Worm (Caenorhabditis elegans): Measurements from ENCODE around the gene str-171.

Gene str-171

ce11 chrV:15156504-15156903 is 24.2 kb upstream of the str-171 start (continued):
- TF ChIP-seq ccch-3 (GFP tag; optimal IDR thresholded peaks at IDR 0.05): no peak
- TF ChIP-seq nhr-179 (tag; optimal IDR thresholded peaks at IDR 0.05): no peak
- no peak for TF ChIP-seq madf-3 (GFP tag; IDR thresholded peaks at IDR 0.05)
- TF ChIP-seq lin-54 (GFP tag; optimal IDR thresholded peaks at IDR 0.05): no peak
- TF ChIP-seq K11D2.4 (GFP tag; IDR thresholded peaks at IDR 0.05): no peak
- TF ChIP-seq mel-28 (tag; optimal IDR thresholded peaks at IDR 0.05; ENCODE audit: borderline replicate concordance): no peak
- no peak for TF ChIP-seq Y56A3A.18 (GFP tag; IDR thresholded peaks at IDR 0.05)
- no peak for TF ChIP-seq ceh-79 (tag; optimal IDR thresholded peaks at IDR 0.05)
- TF ChIP-seq lin-35 (GFP tag; optimal IDR thresholded peaks at IDR 0.05): no peak
- TF ChIP-seq C06A6.2 (GFP tag; conservative IDR thresholded peaks at IDR 0.05): no peak
- TF ChIP-seq die-1 (tag; optimal IDR thresholded peaks at IDR 0.05): peak; percentile 41
- no peak for TF ChIP-seq ceh-40 (GFP tag; IDR thresholded peaks at IDR 0.05)
- TF ChIP-seq gei-17 (GFP tag; optimal IDR thresholded peaks at IDR 0.05): no peak
- no peak for TF ChIP-seq F57C9.4 (tag; optimal IDR thresholded peaks at IDR 0.05)
- no peak for TF ChIP-seq ztf-18 (tag; optimal IDR thresholded peaks at IDR 0.05)
- TF ChIP-seq B0019.2 (GFP tag; conservative IDR thresholded peaks at IDR 0.05): no peak
- TF ChIP-seq Y79H2A.3 (GFP tag; conservative IDR thresholded peaks at IDR 0.05): no peak
- no peak for TF ChIP-seq bed-1 (GFP tag; IDR thresholded peaks at IDR 0.05)
- TF ChIP-seq rec-8 (tag; optimal IDR thresholded peaks at IDR 0.05): no peak
- TF ChIP-seq dpff-1 (tag; optimal IDR thresholded peaks at IDR 0.05): no peak
- no peak for TF ChIP-seq attf-6 (GFP tag; IDR thresholded peaks at IDR 0.05)
- TF ChIP-seq ceh-58 (GFP tag; IDR thresholded peaks at IDR 0.05): no peak
- TF ChIP-seq hlh-26 (GFP tag; conservative IDR thresholded peaks at IDR 0.05): no peak
- no peak for TF ChIP-seq lsl-1 (GFP tag; optimal IDR thresholded peaks at IDR 0.05)
- no peak for TF ChIP-seq F39B2.1 (GFP tag; IDR thresholded peaks at IDR 0.05)
- TF ChIP-seq nfyb-1 (GFP tag; IDR thresholded peaks at IDR 0.05): no peak
- TF ChIP-seq somi-1 (GFP tag; optimal IDR thresholded peaks at IDR 0.05): no peak
- no peak for TF ChIP-seq F37B4.10 (GFP tag; IDR thresholded peaks at IDR 0.05)
- no peak for TF ChIP-seq ztf-22 (GFP tag; optimal IDR thresholded peaks at IDR 0.05)
- no peak for TF ChIP-seq sea-2 (GFP tag; IDR thresholded peaks at IDR 0.05)
- no peak for TF ChIP-seq unc-130 (GFP tag; optimal IDR thresholded peaks at IDR 0.05)
- TF ChIP-seq snpc-3.4 (tag; optimal IDR thresholded peaks at IDR 0.05): no peak
- no peak; the same call in 1 of the 2 replicates for TF ChIP-seq lin-26 (GFP tag; IDR thresholded peaks at IDR 0.05)
- no peak for TF ChIP-seq nfya-1 (tag; optimal IDR thresholded peaks at IDR 0.05; ENCODE audit: borderline replicate concordance, insufficient read depth)
- TF ChIP-seq B0336.3 (GFP tag; IDR thresholded peaks at IDR 0.05): no peak
- TF ChIP-seq lin-40 (tag; optimal IDR thresholded peaks at IDR 0.05): no peak
- peak; percentile 55 for TF ChIP-seq rpc-1 (optimal IDR thresholded peaks at IDR 0.05)
- peak; percentile 79 for TF ChIP-seq rpc-1 (tag; optimal IDR thresholded peaks at IDR 0.05)
- no peak for TF ChIP-seq nhr-120 (GFP tag; IDR thresholded peaks at IDR 0.05)
- TF ChIP-seq F33H1.4 (GFP tag; IDR thresholded peaks at IDR 0.05): no peak
- TF ChIP-seq tbp1 (GFP tag; optimal IDR thresholded peaks at IDR 0.05): peak; percentile 87
- TF ChIP-seq madf-6 (GFP tag; IDR thresholded peaks at IDR 0.05): no peak
- TF ChIP-seq ztf-26 (tag; optimal IDR thresholded peaks at IDR 0.05): no peak
- TF ChIP-seq T07F8.4 (tag; optimal IDR thresholded peaks at IDR 0.05): no peak
- TF ChIP-seq xnd-1 (tag; optimal IDR thresholded peaks at IDR 0.05): no peak
- TF ChIP-seq lsy-27 (tag; optimal IDR thresholded peaks at IDR 0.05; ENCODE audit: borderline replicate concordance, insufficient read depth): peak; percentile 2
- TF ChIP-seq dpl-1 (GFP tag; optimal IDR thresholded peaks at IDR 0.05): no peak
- TF ChIP-seq tlf-1 (GFP tag; optimal IDR thresholded peaks at IDR 0.05): no peak
- TF ChIP-seq Y95B8A.8 (GFP tag; IDR thresholded peaks at IDR 0.05): no peak
- TF ChIP-seq K12H6.12 (tag; optimal IDR thresholded peaks at IDR 0.05): no peak

All from whole organism, young adult.